Worm (Caenorhabditis elegans) whole organism, mixed stage, embryonic: ENCODE results near the gene H27A22.1.

Experiments
- bed-3 ChIP-seq: fragments of 200-800 bp; sonication (Bioruptor generic); optimal IDR thresholded peaks from 3 replicates; lab custom pipeline; 2018; ENCODE audit warnings: mild to moderate bottlenecking, missing genetic modification characterization, moderate library complexity, missing compliant biosample characterization
- blmp-1 ChIP-seq: fragments of 150-350 bp; optimal IDR thresholded peaks from 2 replicates; lab custom pipeline; 2014; ENCODE audit warnings: missing biosample characterization, missing genetic modification characterization
- ceh-43 ChIP-seq: fragments of 200-800 bp; sonication (Bioruptor generic); optimal IDR thresholded peaks from 2 replicates; lab custom pipeline; 2018; ENCODE audit warnings: mild to moderate bottlenecking, missing genetic modification characterization, moderate library complexity, missing compliant biosample characterization
- ceh-83 ChIP-seq: fragments of 200-800 bp; sonication (Bioruptor generic); optimal IDR thresholded peaks from 2 replicates; lab custom pipeline; 2018; ENCODE audit warnings: mild to moderate bottlenecking, missing genetic modification characterization, missing compliant biosample characterization
- ces-1 ChIP-seq: fragments of 150-350 bp; optimal IDR thresholded peaks from 2 replicates; lab custom pipeline; 2014; ENCODE audit warnings: missing biosample characterization, missing genetic modification reagents, missing genetic modification characterization
- cnd-1 ChIP-seq: fragments of 200-800 bp; sonication (Bioruptor generic); optimal IDR thresholded peaks from 2 replicates; lab custom pipeline; 2018; ENCODE audit warnings: mild to moderate bottlenecking, missing genetic modification characterization, missing compliant biosample characterization
- drap-1 ChIP-seq: fragments of 200-800 bp; sonication (Bioruptor generic); optimal IDR thresholded peaks from 3 replicates; lab custom pipeline; 2018; ENCODE audit warnings: mild to moderate bottlenecking, missing genetic modification characterization, missing compliant biosample characterization
- elt-1 ChIP-seq: sonication (generic microtip); optimal IDR thresholded peaks from 2 replicates; lab custom pipeline; 2017; ENCODE audit warnings: missing genetic modification characterization, mild to moderate bottlenecking, missing compliant biosample characterization, antibody characterized with exemption, moderate library complexity, borderline replicate concordance; ENCODE audit not compliant: insufficient read depth
- elt-3 ChIP-seq: fragments of 150-350 bp; optimal IDR thresholded peaks from 2 replicates; lab custom pipeline; 2014; ENCODE audit warnings: missing biosample characterization, missing genetic modification characterization
- flh-1 ChIP-seq: fragments of 200-800 bp; sonication (Bioruptor generic); optimal IDR thresholded peaks from 2 replicates; lab custom pipeline; 2018; ENCODE audit warnings: mild to moderate bottlenecking, missing genetic modification characterization, moderate library complexity, missing compliant biosample characterization
- ham-2 ChIP-seq: fragments of 200-800 bp; sonication (Bioruptor generic); optimal IDR thresholded peaks from 2 replicates; lab custom pipeline; 2018; ENCODE audit warnings: mild to moderate bottlenecking, missing genetic modification characterization, missing compliant biosample characterization
- hlh-1 ChIP-seq: fragments of 150-350 bp; optimal IDR thresholded peaks from 2 replicates; lab custom pipeline; 2014; ENCODE audit warnings: missing biosample characterization, missing genetic modification reagents, missing genetic modification characterization
- lin-13 ChIP-seq: fragments of 150-350 bp; optimal IDR thresholded peaks from 2 replicates; lab custom pipeline; 2014; ENCODE audit warnings: missing biosample characterization, missing genetic modification characterization
- lin-32 ChIP-seq: fragments of 200-800 bp; sonication (Bioruptor generic); optimal IDR thresholded peaks from 2 replicates; lab custom pipeline; 2018; ENCODE audit warnings: mild to moderate bottlenecking, missing genetic modification characterization, missing compliant biosample characterization
- lsy-2 ChIP-seq: fragments of 150-350 bp; optimal IDR thresholded peaks from 2 replicates; lab custom pipeline; 2014; ENCODE audit warnings: missing biosample characterization, missing genetic modification characterization
- mab-5 ChIP-seq: fragments of 150-350 bp; optimal IDR thresholded peaks from 2 replicates; lab custom pipeline; 2014; ENCODE audit warnings: missing biosample characterization, missing genetic modification characterization
- mep-1 ChIP-seq: fragments of 150-350 bp; optimal IDR thresholded peaks from 2 replicates; lab custom pipeline; 2017; ENCODE audit warnings: missing biosample characterization, missing genetic modification reagents, missing genetic modification characterization, inconsistent platforms
- mls-2 ChIP-seq: sonication (generic microtip); optimal IDR thresholded peaks from 2 replicates; lab custom pipeline; 2016; ENCODE audit warnings: mild to moderate bottlenecking, missing genetic modification characterization, moderate library complexity, missing compliant biosample characterization
- nhr-12 ChIP-seq: fragments of 150-350 bp; optimal IDR thresholded peaks from 2 replicates; lab custom pipeline; 2014; ENCODE audit warnings: missing biosample characterization, missing genetic modification characterization
- nhr-2 ChIP-seq: fragments of 150-350 bp; optimal IDR thresholded peaks from 2 replicates; lab custom pipeline; 2014; ENCODE audit warnings: missing biosample characterization, missing genetic modification characterization
- nhr-28 ChIP-seq: fragments of 150-350 bp; optimal IDR thresholded peaks from 2 replicates; lab custom pipeline; 2014; ENCODE audit warnings: missing biosample characterization, missing genetic modification characterization
- nhr-76 ChIP-seq: sonication (generic microtip); optimal IDR thresholded peaks from 2 replicates; lab custom pipeline; 2017; ENCODE audit warnings: missing biosample characterization, missing genetic modification characterization
- sem-2 ChIP-seq: fragments of 200-800 bp; sonication (Bioruptor generic); optimal IDR thresholded peaks from 2 replicates; lab custom pipeline; 2018; ENCODE audit warnings: mild to moderate bottlenecking, missing genetic modification characterization, missing compliant biosample characterization
- snpc-4 ChIP-seq: fragments of 150-350 bp; optimal IDR thresholded peaks from 2 replicates; lab custom pipeline; 2014; ENCODE audit warnings: missing biosample characterization, missing genetic modification characterization
- sptf-1 ChIP-seq: sonication (generic microtip); optimal IDR thresholded peaks from 2 replicates; lab custom pipeline; 2017; ENCODE audit warnings: mild to moderate bottlenecking, missing genetic modification characterization, moderate library complexity, missing compliant biosample characterization
- tbx-8 ChIP-seq: fragments of 200-800 bp; sonication (Bioruptor generic); optimal IDR thresholded peaks from 2 replicates; lab custom pipeline; 2018; ENCODE audit warnings: mild to moderate bottlenecking, missing genetic modification characterization, moderate library complexity, missing compliant biosample characterization
- unc-120 ChIP-seq: sonication (generic microtip); optimal IDR thresholded peaks from 2 replicates; lab custom pipeline; 2017; ENCODE audit warnings: missing genetic modification characterization, missing compliant biosample characterization; ENCODE audit not compliant: poor library complexity, severe bottlenecking
- unc-39 ChIP-seq: fragments of 150-350 bp; optimal IDR thresholded peaks from 2 replicates; lab custom pipeline; 2014; ENCODE audit warnings: missing biosample characterization, missing genetic modification characterization
- unc-62 ChIP-seq: fragments of 150-350 bp; optimal IDR thresholded peaks from 2 replicates; lab custom pipeline; 2014; ENCODE audit warnings: missing biosample characterization, missing genetic modification reagents, missing genetic modification characterization
- zip-8 ChIP-seq: fragments of 150-350 bp; optimal IDR thresholded peaks from 2 replicates; lab custom pipeline; 2014; ENCODE audit warnings: missing biosample characterization, missing genetic modification characterization

Gene H27A22.1

DNA sequence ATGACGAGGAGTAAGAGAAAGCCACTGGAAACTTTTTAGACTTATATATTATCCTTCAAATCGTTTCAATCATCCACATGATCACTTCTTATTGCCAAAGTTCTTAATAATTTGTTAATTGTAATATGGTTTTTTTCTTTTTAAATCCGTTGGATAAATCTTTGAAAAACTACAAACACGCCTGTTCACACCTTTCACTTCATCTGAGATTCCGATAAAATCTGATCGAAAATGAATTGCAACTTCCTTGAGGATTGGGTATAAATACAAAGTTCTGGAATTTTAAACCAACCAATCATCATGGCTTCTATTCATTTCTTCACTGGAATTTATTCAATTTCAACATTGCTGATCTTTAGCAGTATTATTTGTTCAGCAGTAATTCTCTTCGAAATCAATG is 41.7 kb upstream of the H27A22.1 start, which contains the start of gene col-152:
TSS of gene col-152 (plus strand) at position 301 of the 400 bp plus-strand sequence.
- TF ChIP-seq ces-1 (GFP tag; lab: Kevin White, UChicago) (no peak), nhr-12 (no peak), elt-3 (no peak), ham-2 (GFP tag; lab: Kevin White, UChicago) (no peak)

DNA sequence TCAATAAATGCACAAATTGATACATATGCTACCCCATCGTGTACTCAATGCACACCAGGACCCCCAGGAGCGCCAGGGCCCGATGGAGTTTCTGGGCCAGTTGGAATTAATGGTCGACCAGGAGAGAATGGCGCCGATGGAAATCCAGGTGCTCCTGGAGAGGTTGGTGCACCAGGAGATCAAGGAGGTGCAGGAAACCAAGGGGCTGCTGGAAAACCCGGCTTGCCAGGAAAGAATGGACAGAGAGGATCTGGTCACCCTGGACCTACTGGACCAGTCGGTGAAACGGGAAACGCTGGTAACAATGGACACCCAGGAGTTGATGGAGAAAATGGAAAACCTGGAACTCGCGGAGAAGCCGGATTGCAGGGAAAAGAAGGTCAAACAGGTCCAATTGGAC is 40.7 kb upstream of the H27A22.1 start:
- TF ChIP-seq zip-8: no peak
- no peak for TF ChIP-seq elt-3
- no peak for TF ChIP-seq nhr-28
- no peak for TF ChIP-seq bed-3 (GFP tag; lab: Kevin White, UChicago)
- no peak for TF ChIP-seq drap-1 (GFP tag; lab: Kevin White, UChicago)
- no peak for TF ChIP-seq lin-32 (GFP tag; lab: Kevin White, UChicago)
- no peak for TF ChIP-seq elt-1
- no peak for TF ChIP-seq ceh-43 (GFP tag; lab: Kevin White, UChicago)
- TF ChIP-seq snpc-4 (tag; lab: Kevin White, UChicago): no peak
- no peak for TF ChIP-seq flh-1 (GFP tag; lab: Kevin White, UChicago)
- no peak for TF ChIP-seq mab-5 (tag; lab: Kevin White, UChicago)
- no peak for TF ChIP-seq lsy-2 (tag; lab: Kevin White, UChicago)

DNA sequence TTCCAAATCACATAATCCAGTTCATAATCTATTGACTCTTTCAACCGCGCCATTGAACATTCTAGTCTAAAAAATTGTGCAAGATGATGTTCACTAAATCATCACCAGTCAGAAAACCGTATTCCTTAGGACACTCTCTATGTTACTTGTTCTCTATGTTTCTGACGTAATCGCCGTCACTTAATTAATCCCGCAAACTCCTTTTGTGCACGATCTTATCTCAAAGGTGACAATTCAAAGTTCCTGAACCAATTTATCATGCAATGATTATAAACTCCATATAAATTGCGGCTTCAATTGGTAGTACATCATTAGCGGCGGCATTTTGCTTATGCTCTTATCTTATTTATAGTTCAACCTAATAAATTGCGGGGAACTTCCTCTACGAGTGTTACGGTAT is 39.5 kb upstream of the H27A22.1 start:
- TF ChIP-seq mls-2 (tag; lab: Kevin White, UChicago): no peak
- TF ChIP-seq lin-32 (GFP tag; lab: Kevin White, UChicago): no peak
- TF ChIP-seq nhr-28: no peak
- TF ChIP-seq flh-1 (GFP tag; lab: Kevin White, UChicago): no peak
- TF ChIP-seq cnd-1 (tag; lab: Kevin White, UChicago): no peak
- TF ChIP-seq tbx-8: no peak
- TF ChIP-seq nhr-76 (tag; lab: Kevin White, UChicago): no peak
- no peak for TF ChIP-seq elt-3
- TF ChIP-seq nhr-2 (tag; lab: Kevin White, UChicago): no peak
- no peak for TF ChIP-seq drap-1 (GFP tag; lab: Kevin White, UChicago)
- TF ChIP-seq unc-62 (GFP tag; lab: Kevin White, UChicago): no peak
- TF ChIP-seq blmp-1: no peak
- TF ChIP-seq ceh-83: no peak
- TF ChIP-seq zip-8: no peak
- no peak for TF ChIP-seq sptf-1 (tag; lab: Kevin White, UChicago)
- no peak for TF ChIP-seq unc-120 (tag; lab: Kevin White, UChicago)

ce11 chrV:10564140-10564539 is 38.2 kb upstream of the H27A22.1 start:
- TF ChIP-seq ham-2 (GFP tag; lab: Kevin White, UChicago) (no peak), nhr-76 (tag; lab: Kevin White, UChicago) (no peak), zip-8 (no peak), unc-39 (no peak), nhr-28 (no peak), mep-1 (tag; lab: Kevin White, UChicago) (no peak), cnd-1 (tag; lab: Kevin White, UChicago) (no peak)

DNA sequence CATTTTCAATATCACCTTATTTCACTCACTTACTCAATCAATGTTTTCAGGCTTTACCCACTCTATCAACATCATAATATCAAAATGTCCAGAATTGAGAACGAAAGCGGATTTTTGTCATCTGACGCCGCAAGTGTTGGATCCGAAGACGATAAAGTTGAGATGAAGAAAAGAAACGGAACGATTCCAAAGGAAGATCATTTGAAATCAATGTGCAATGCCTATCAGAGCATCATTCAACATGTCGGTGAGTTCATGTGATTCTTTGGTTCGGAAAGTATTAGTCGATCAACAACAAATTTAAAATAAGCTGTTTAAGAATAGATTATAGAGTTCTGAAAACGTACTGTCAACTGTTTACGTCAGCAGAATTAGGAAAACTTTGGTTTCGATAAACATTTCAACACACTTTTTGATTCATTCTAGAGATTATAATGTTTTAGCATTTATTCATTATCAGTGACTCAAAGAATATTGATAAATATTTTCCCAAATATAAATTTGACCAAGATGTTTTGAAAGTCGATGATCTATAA is 37.5 kb upstream of the H27A22.1 start, which contains the start of gene cat-4:
TSS of gene cat-4 (plus strand) at position 51 of the 536 bp plus-strand sequence.
- TF ChIP-seq ceh-83 (no peak), nhr-28 (no peak), sptf-1 (tag; lab: Kevin White, UChicago) (no peak), mls-2 (tag; lab: Kevin White, UChicago) (no peak), lsy-2 (tag; lab: Kevin White, UChicago) (no peak), lin-32 (GFP tag; lab: Kevin White, UChicago) (no peak), hlh-1 (tag; lab: Kevin White, UChicago) (no peak), lin-13 (tag; lab: Kevin White, UChicago) (no peak)

- TF ChIP-seq unc-39 (no peak), lin-32 (GFP tag; lab: Kevin White, UChicago) (no peak), drap-1 (GFP tag; lab: Kevin White, UChicago) (no peak), sem-2 (GFP tag; lab: Kevin White, UChicago) (no peak), mls-2 (tag; lab: Kevin White, UChicago) (no peak), nhr-76 (tag; lab: Kevin White, UChicago) (no peak), cnd-1 (tag; lab: Kevin White, UChicago) (no peak), ceh-83 (no peak), unc-120 (tag; lab: Kevin White, UChicago) (no peak), flh-1 (GFP tag; lab: Kevin White, UChicago) (no peak), sptf-1 (tag; lab: Kevin White, UChicago) (no peak)
These were observed 33.9 kb upstream of the H27A22.1 start for ce11 chrV:10568496-10568895.
